Fruit fly (Drosophila melanogaster) whole organism, embryonic: Measurements from ENCODE around the gene RhoGAP19D.
A peak's percentile ranks its signal among the peaks of the same experiment; 100 is the strongest.

Experiments
- CG15479 ChIP-seq: fragments of 200-800 bp; sonication (Bioruptor generic); optimal IDR thresholded peaks from 3 replicates; lab custom pipeline; 2019; ENCODE audit warnings: missing biosample characterization, mild to moderate bottlenecking, missing genetic modification characterization, moderate library complexity
- CG33557 ChIP-seq: fragments of 200-800 bp; sonication (Bioruptor generic); optimal IDR thresholded peaks from 2 replicates; lab custom pipeline; 2019; ENCODE audit warnings: missing biosample characterization, mild to moderate bottlenecking, missing genetic modification characterization, moderate library complexity
- CG9215 ChIP-seq: fragments of 200-800 bp; sonication (Bioruptor generic); IDR thresholded peaks from 2 replicates; pipeline ENCODE4 v1.3.6; 2022; ENCODE audit warnings: missing biosample characterization, missing genetic modification characterization
- chm ChIP-seq: fragments of 200-800 bp; sonication (Bioruptor generic); IDR thresholded peaks from 2 replicates; pipeline ENCODE4 v1.3.6; 2022; ENCODE audit warnings: missing biosample characterization, missing genetic modification characterization
- dpn ChIP-seq, 2 experiments: fragments of 200-800 bp; sonication (Bioruptor generic); optimal IDR thresholded peaks; 3 replicates each; lab custom pipeline; 2016; ENCODE audit warnings: missing biosample characterization in 2 of 2, missing genetic modification characterization in 2 of 2
- run ChIP-seq: fragments of 200-800 bp; sonication (Bioruptor generic); optimal IDR thresholded peaks from 3 replicates; lab custom pipeline; 2018; ENCODE audit warnings: missing biosample characterization, mild to moderate bottlenecking, missing genetic modification characterization
- so ChIP-seq: fragments of 200-800 bp; sonication (Bioruptor generic); IDR thresholded peaks from 3 replicates; pipeline ENCODE4 v1.3.6; 2022; ENCODE audit warnings: missing biosample characterization, missing genetic modification characterization

- TF ChIP-seq dpn (GFP tag; optimal IDR thresholded peaks at IDR 0.05; lab: Kevin White, UChicago) (peak; percentile 22 to 61), CG15479 (GFP tag; lab: Kevin White, UChicago) (no peak), CG9215 (GFP tag; lab: Robert Waterston, UW) (no peak), so (GFP tag; lab: Robert Waterston, UW) (no peak), run (no peak), CG33557 (no peak), chm (GFP tag; lab: Robert Waterston, UW) (no peak)
Observed at dm6 chrX:20507785-20508184, 2.7 kb downstream of the RhoGAP19D start.
